Worm (Caenorhabditis elegans) whole organism, young adult: Measurements from ENCODE around the gene bgal-1.

Experiments used
- lin-54 ChIP-seq: fragments of 200-800 bp; sonication (Bioruptor generic); optimal IDR thresholded peaks from 2 replicates; lab custom pipeline; 2018; ENCODE audit warnings: mild to moderate bottlenecking, missing genetic modification characterization, missing compliant biosample characterization
- nfya-1 ChIP-seq: sonication (generic microtip); optimal IDR thresholded peaks from 2 replicates; lab custom pipeline; 2017; ENCODE audit warnings: antibody characterized with exemption, missing compliant biosample characterization, missing genetic modification characterization, borderline replicate concordance; ENCODE audit not compliant: insufficient read depth
- pha-4 ChIP-seq: fragments of 150-350 bp; sonication (generic microtip); optimal IDR thresholded peaks from 2 replicates; lab custom pipeline; 2014; ENCODE audit warnings: missing biosample characterization, missing genetic modification reagents, missing genetic modification characterization
- sea-2 ChIP-seq: fragments of 200-800 bp; sonication (Bioruptor generic); IDR thresholded peaks from 2 replicates; pipeline ENCODE4 v1.3.6; 2022; ENCODE audit warnings: missing genetic modification characterization, missing compliant biosample characterization
- sptf-2 ChIP-seq: fragments of 200-800 bp; sonication (Bioruptor generic); optimal IDR thresholded peaks from 2 replicates; lab custom pipeline; 2018; ENCODE audit warnings: mild to moderate bottlenecking, missing genetic modification characterization, missing compliant biosample characterization

ce11 chrV:11245029-11245428, 19.2 kb upstream of the bgal-1 start:
- TF ChIP-seq sptf-2 (GFP tag; lab: Kevin White, UChicago) (no peak), pha-4 (tag; lab: Kevin White, UChicago) (no peak), lin-54 (GFP tag; lab: Kevin White, UChicago) (no peak), nfya-1 (tag; lab: Kevin White, UChicago) (no peak), sea-2 (GFP tag; lab: Robert Waterston, UW) (no peak)
